Fruit fly (Drosophila melanogaster) whole organism, embryonic: ENCODE measurements around the gene LysRS.

Experiments
- CG10209 ChIP-seq: fragments of 200-800 bp; sonication (Bioruptor generic); optimal IDR thresholded peaks from 3 replicates; lab custom pipeline; 2017; ENCODE audit warnings: missing biosample characterization, mild to moderate bottlenecking, missing genetic modification characterization, missing genetic modification reagents
- CG10979 ChIP-seq: fragments of 200-800 bp; sonication (Bioruptor generic); optimal IDR thresholded peaks from 2 replicates; lab custom pipeline; 2018; ENCODE audit warnings: missing biosample characterization, mild to moderate bottlenecking, missing genetic modification characterization, moderate library complexity
- CG11504 ChIP-seq: fragments of 200-800 bp; sonication (Bioruptor generic); optimal IDR thresholded peaks from 3 replicates; lab custom pipeline; 2019; ENCODE audit warnings: missing biosample characterization, mild to moderate bottlenecking, missing genetic modification characterization, moderate library complexity
- CG11560 ChIP-seq: fragments of 200-800 bp; sonication (Bioruptor generic); IDR thresholded peaks from 3 replicates; pipeline ENCODE4 v1.3.6; 2022; ENCODE audit warnings: missing biosample characterization, missing genetic modification characterization
- CG14667 ChIP-seq: fragments of 200-800 bp; sonication (Bioruptor generic); IDR thresholded peaks from 2 replicates; pipeline ENCODE4 v1.3.6; 2022; ENCODE audit warnings: missing biosample characterization, missing genetic modification characterization
- CG3163 ChIP-seq: fragments of 200-800 bp; sonication (Bioruptor generic); optimal IDR thresholded peaks from 3 replicates; lab custom pipeline; 2016; ENCODE audit warnings: missing biosample characterization, missing genetic modification characterization
- CG34422 ChIP-seq: fragments of 200-800 bp; sonication (Bioruptor generic); IDR thresholded peaks from 3 replicates; pipeline ENCODE4 v1.3.6; 2022; ENCODE audit warnings: missing biosample characterization, missing genetic modification characterization
- CG7963 ChIP-seq: fragments of 200-800 bp; sonication (Bioruptor generic); IDR thresholded peaks from 3 replicates; pipeline ENCODE4 v1.3.6; 2022; ENCODE audit warnings: missing biosample characterization, missing genetic modification characterization; ENCODE audit not compliant: partially characterized antibody
- CG8388 ChIP-seq: fragments of 200-800 bp; sonication (Bioruptor generic); optimal IDR thresholded peaks from 2 replicates; lab custom pipeline; 2019; ENCODE audit warnings: missing biosample characterization, mild to moderate bottlenecking, missing genetic modification characterization, moderate library complexity
- CG9817 ChIP-seq: fragments of 200-800 bp; sonication (Bioruptor generic); optimal IDR thresholded peaks from 2 replicates; lab custom pipeline; 2018; ENCODE audit warnings: missing biosample characterization, mild to moderate bottlenecking, missing genetic modification characterization, moderate library complexity
- D ChIP-seq, 2 experiments: fragments of 200-800 bp in 1 of 2; fragments of >200 bp in 1 of 2; sonication (Bioruptor generic) in 1 of 2; optimal IDR thresholded peaks; 2 replicates in 1 of 2; 3 replicates in 1 of 2; lab custom pipeline; 2017; ENCODE audit warnings: mild to moderate bottlenecking in 1 of 2, missing biosample characterization in 1 of 2, missing genetic modification characterization in 1 of 2, missing genetic modification reagents in 1 of 2
- D19A ChIP-seq: fragments of 200-800 bp; optimal IDR thresholded peaks from 3 replicates; lab custom pipeline; 2019; ENCODE audit warnings: missing biosample characterization, mild to moderate bottlenecking, missing genetic modification characterization, moderate library complexity
- Doc3 ChIP-seq: fragments of 200-800 bp; sonication (Bioruptor generic); IDR thresholded peaks from 3 replicates; pipeline ENCODE4 v1.3.6; 2022; ENCODE audit warnings: missing biosample characterization, missing genetic modification characterization; ENCODE audit not compliant: partially characterized antibody
- Drgx ChIP-seq: fragments of 200-800 bp; sonication (Bioruptor generic); IDR thresholded peaks from 2 replicates; pipeline ENCODE4 v1.3.6; 2022; ENCODE audit warnings: missing biosample characterization, missing genetic modification characterization
- Fer1 ChIP-seq: fragments of 200-800 bp; sonication (Bioruptor generic); optimal IDR thresholded peaks from 2 replicates; lab custom pipeline; 2017; ENCODE audit warnings: missing biosample characterization, mild to moderate bottlenecking, missing genetic modification characterization
- Gsc ChIP-seq: fragments of 200-800 bp; sonication (Bioruptor generic); IDR thresholded peaks from 2 replicates; pipeline ENCODE4 v1.3.6; 2022; ENCODE audit warnings: missing biosample characterization, missing genetic modification characterization
- H2.0 ChIP-seq: fragments of 200-800 bp; sonication (Bioruptor generic); IDR thresholded peaks from 2 replicates; pipeline ENCODE4 v1.3.6; 2022; ENCODE audit warnings: missing biosample characterization, missing genetic modification characterization
- HHEX ChIP-seq: fragments of 200-800 bp; sonication (Bioruptor generic); optimal IDR thresholded peaks from 3 replicates; lab custom pipeline; 2017; ENCODE audit warnings: missing biosample characterization, mild to moderate bottlenecking, missing genetic modification characterization, missing genetic modification reagents
- Hsf ChIP-seq: fragments of 200-800 bp; sonication (Bioruptor generic); optimal IDR thresholded peaks from 3 replicates; lab custom pipeline; 2016; ENCODE audit warnings: missing biosample characterization, missing genetic modification characterization
- Mrtf ChIP-seq: fragments of 200-800 bp; sonication (Bioruptor generic); IDR thresholded peaks from 3 replicates; pipeline ENCODE4 v1.3.6; 2022; ENCODE audit warnings: missing biosample characterization, missing genetic modification characterization
- Tbp ChIP-seq: fragments of >200 bp; optimal IDR thresholded peaks from 2 replicates; lab custom pipeline; 2018; ENCODE audit warnings: missing biosample characterization, missing genetic modification characterization
- Trl ChIP-seq, 3 experiments: fragments of >200 bp in 2 of 3; fragments of 200-800 bp in 1 of 3; sonication (Bioruptor generic) in 1 of 3; optimal IDR thresholded peaks; 2 replicates in 1 of 3; 3 replicates in 2 of 3; lab custom pipeline; 2016 to 2017; ENCODE audit warnings: missing biosample characterization in 1 of 3, missing genetic modification characterization in 1 of 3
- Vsx1 ChIP-seq: fragments of 200-800 bp; sonication (Bioruptor generic); optimal IDR thresholded peaks from 2 replicates; lab custom pipeline; 2017; ENCODE audit warnings: missing biosample characterization, mild to moderate bottlenecking, missing genetic modification characterization, missing genetic modification reagents
- ash1 ChIP-seq: fragments of 200-800 bp; sonication (Bioruptor generic); optimal IDR thresholded peaks from 2 replicates; lab custom pipeline; 2018; ENCODE audit warnings: missing biosample characterization, mild to moderate bottlenecking, missing genetic modification characterization
- cwo ChIP-seq: fragments of 200-800 bp; sonication (Bioruptor generic); optimal IDR thresholded peaks from 3 replicates; lab custom pipeline; 2017; ENCODE audit warnings: missing biosample characterization, missing genetic modification characterization, mild to moderate bottlenecking, moderate library complexity, missing genetic modification reagents
- danr ChIP-seq: fragments of 200-800 bp; sonication (Bioruptor generic); IDR thresholded peaks from 2 replicates; pipeline ENCODE4 v1.3.6; 2022; ENCODE audit warnings: missing biosample characterization, missing genetic modification characterization
- dimm ChIP-seq: fragments of 200-800 bp; sonication (Bioruptor generic); IDR thresholded peaks from 2 replicates; pipeline ENCODE4 v1.3.6; 2022; ENCODE audit warnings: missing biosample characterization, missing genetic modification characterization
- en ChIP-seq: fragments of 200-800 bp; sonication (Bioruptor generic); optimal IDR thresholded peaks from 2 replicates; lab custom pipeline; 2016; ENCODE audit warnings: missing biosample characterization, missing genetic modification characterization
- fd64A ChIP-seq: fragments of 200-800 bp; sonication (Bioruptor generic); optimal IDR thresholded peaks from 3 replicates; lab custom pipeline; 2018; ENCODE audit warnings: missing biosample characterization, mild to moderate bottlenecking, missing genetic modification characterization
- gcm ChIP-seq: fragments of 200-800 bp; sonication (Bioruptor generic); optimal IDR thresholded peaks from 2 replicates; lab custom pipeline; 2019; ENCODE audit warnings: missing biosample characterization, mild to moderate bottlenecking, missing genetic modification characterization, moderate library complexity
- gem ChIP-seq: fragments of 200-800 bp; sonication (Bioruptor generic); optimal IDR thresholded peaks from 2 replicates; lab custom pipeline; 2019; ENCODE audit warnings: missing biosample characterization, mild to moderate bottlenecking, missing genetic modification characterization, moderate library complexity
- gt ChIP-seq: fragments of 200-800 bp; sonication (Bioruptor generic); IDR thresholded peaks from 2 replicates; pipeline ENCODE4 v1.3.6; 2022; ENCODE audit warnings: missing biosample characterization, missing genetic modification characterization
- jigr1 ChIP-seq: fragments of 200-800 bp; sonication (Bioruptor generic); IDR thresholded peaks from 3 replicates; pipeline ENCODE4 v1.3.6; 2022; ENCODE audit warnings: missing biosample characterization, missing genetic modification characterization
- oc ChIP-seq: fragments of 200-800 bp; sonication (Bioruptor generic); optimal IDR thresholded peaks from 2 replicates; lab custom pipeline; 2018; ENCODE audit warnings: missing biosample characterization, mild to moderate bottlenecking, missing genetic modification characterization, moderate library complexity
- ranshi ChIP-seq: fragments of 200-800 bp; sonication (Bioruptor generic); IDR thresholded peaks from 2 replicates; pipeline ENCODE4 v1.3.6; 2022; ENCODE audit warnings: missing biosample characterization, missing genetic modification characterization
- repo ChIP-seq: fragments of 200-800 bp; sonication (Bioruptor generic); optimal IDR thresholded peaks from 2 replicates; lab custom pipeline; 2016; ENCODE audit warnings: missing biosample characterization, missing genetic modification characterization
- sc ChIP-seq, 3 experiments: fragments of >200 bp in 2 of 3; fragments of 200-800 bp in 1 of 3; sonication (Bioruptor generic) in 1 of 3; optimal IDR thresholded peaks; 2 replicates in 2 of 3; 3 replicates in 1 of 3; lab custom pipeline; 2017; ENCODE audit warnings: mild to moderate bottlenecking in 1 of 3, missing biosample characterization in 1 of 3, missing genetic modification characterization in 1 of 3, missing genetic modification reagents in 1 of 3

The LysRS gene

DNA sequence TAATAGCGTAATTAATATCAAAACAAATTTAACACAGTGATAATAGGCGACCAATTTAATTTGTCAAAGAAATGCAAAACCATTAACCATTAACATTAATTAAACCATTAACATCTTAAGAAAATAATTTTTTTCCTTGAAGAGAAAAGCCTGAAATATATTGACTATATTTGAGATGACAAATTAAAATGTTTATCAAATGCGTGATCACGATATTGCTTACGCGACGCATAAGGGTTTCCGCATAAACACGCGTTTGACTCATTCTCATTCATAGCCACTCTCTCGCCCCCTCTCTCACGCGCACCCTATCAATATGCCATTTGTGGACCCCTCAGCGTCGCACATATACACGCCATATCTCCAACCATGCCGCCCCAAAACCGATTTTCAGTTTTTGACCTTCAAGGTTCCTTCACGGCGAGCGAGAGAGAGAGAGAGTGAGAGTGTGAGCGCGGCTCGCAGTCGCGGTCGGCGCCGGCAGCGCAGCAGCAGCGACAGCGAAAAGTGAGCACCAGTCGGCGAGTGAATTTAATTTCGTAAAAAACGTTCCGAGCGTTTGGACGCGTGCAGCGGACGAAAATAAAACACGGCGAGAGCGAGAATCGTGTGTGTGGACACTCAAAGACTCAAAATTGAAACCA lies 23.2 kb downstream of the LysRS start, which contains the start of gene Hex-A (continued):
- TF ChIP-seq Vsx1 (GFP tag; lab: Kevin White, UChicago) (peak; percentile 92), danr (GFP tag; lab: Robert Waterston, UW) (peak; percentile 84), CG3163 (GFP tag; lab: Kevin White, UChicago) (peak; percentile 76), Hsf (GFP tag; lab: Kevin White, UChicago) (peak; percentile 96), jigr1 (GFP tag; lab: Robert Waterston, UW) (peak; percentile 67; the same call in 2 of the 3 replicates), D (optimal IDR thresholded peaks at IDR 0.05; lab: Kevin White, UChicago) (no peak), D (GFP tag; optimal IDR thresholded peaks at IDR 0.05; lab: Kevin White, UChicago) (peak; percentile 95), Drgx (GFP tag; lab: Robert Waterston, UW) (peak; percentile 88), repo (GFP tag; lab: Kevin White, UChicago) (peak; percentile 90), sc (optimal IDR thresholded peaks at IDR 0.05; lab: Kevin White, UChicago) (no peak), sc (GFP tag; optimal IDR thresholded peaks at IDR 0.05; lab: Kevin White, UChicago) (peak; percentile 92), CG8388 (peak; percentile 95), CG9817 (tag; lab: Kevin White, UChicago) (peak; percentile 97), CG10979 (tag; lab: Kevin White, UChicago) (peak; percentile 98), oc (tag; lab: Kevin White, UChicago) (peak; percentile 94), Mrtf (GFP tag; lab: Robert Waterston, UW) (peak; percentile 81), gt (GFP tag; lab: Robert Waterston, UW) (peak; percentile 82), ash1 (GFP tag; lab: Kevin White, UChicago) (peak; percentile 64), cwo (GFP tag; lab: Kevin White, UChicago) (peak; percentile 96), HHEX (GFP tag; lab: Kevin White, UChicago) (peak; percentile 96)

DNA sequence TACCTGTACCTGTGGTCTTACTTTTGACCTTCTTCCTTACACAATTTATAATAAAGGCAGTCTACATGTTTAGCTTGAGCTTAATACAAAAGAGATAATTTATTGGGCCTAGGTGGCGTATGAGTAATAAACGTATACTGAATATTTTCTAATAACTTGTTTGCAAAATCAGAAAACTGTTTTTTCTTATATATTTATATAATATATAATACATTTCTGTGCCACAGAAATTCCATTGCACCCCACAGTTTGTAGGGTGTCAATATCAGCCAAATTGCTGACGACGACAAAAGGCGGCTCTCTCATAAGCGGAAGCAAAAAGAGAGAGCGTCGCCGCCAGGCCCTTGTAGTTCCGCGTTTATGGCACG lies 23.8 kb downstream of the LysRS start:
- TF ChIP-seq en (GFP tag; lab: Kevin White, UChicago) (no peak), dimm (no peak), gcm (no peak), gem (no peak), CG7963 (GFP tag; lab: Robert Waterston, UW) (no peak), CG10209 (GFP tag; lab: Kevin White, UChicago) (no peak), Tbp (GFP tag; lab: Kevin White, UChicago) (no peak), Trl (optimal IDR thresholded peaks at IDR 0.05; lab: Kevin White, UChicago) (peak in 1 of 2 experiments; percentile 23), Trl (GFP tag; optimal IDR thresholded peaks at IDR 0.05; lab: Kevin White, UChicago) (no peak), CG34422 (GFP tag; lab: Robert Waterston, UW) (no peak), CG14667 (peak; percentile 26), Gsc (GFP tag; lab: Robert Waterston, UW) (0 out of 2 replicates have a peak, but pooled peaks have one; percentile 20), H2.0 (GFP tag; lab: Robert Waterston, UW) (0 out of 2 replicates have a peak, but pooled peaks have one; percentile 2), Fer1 (GFP tag; lab: Kevin White, UChicago) (no peak), ranshi (GFP tag; lab: Robert Waterston, UW) (peak; percentile 5; the same call in 1 of the 2 replicates), Doc3 (no peak), Vsx1 (GFP tag; lab: Kevin White, UChicago) (no peak), CG11560 (tag; lab: Robert Waterston, UW) (peak; percentile 31; the same call in 1 of the 3 replicates), D19A (tag; lab: Kevin White, UChicago) (peak; percentile 96), fd64A (GFP tag; lab: Kevin White, UChicago) (no peak), CG11504 (no peak)
